Fruit fly (Drosophila melanogaster) whole organism, pupa: ENCODE results near the gene daed.
A peak's percentile ranks its signal among the peaks of the same experiment; 100 is the strongest.

Experiments
- CG10348 ChIP-seq: fragments of 200-800 bp; sonication (Bioruptor generic); IDR thresholded peaks from 2 replicates; pipeline ENCODE4 v1.3.6; 2022; ENCODE audit warnings: missing biosample characterization, missing genetic modification characterization
- CG12605 ChIP-seq: fragments of 200-800 bp; sonication (Bioruptor generic); IDR thresholded peaks from 2 replicates; pipeline ENCODE4 v1.3.6; 2022; ENCODE audit warnings: missing biosample characterization, missing genetic modification characterization
- CG13204 ChIP-seq: fragments of 200-800 bp; sonication (Bioruptor generic); optimal IDR thresholded peaks from 2 replicates; lab custom pipeline; 2018; ENCODE audit warnings: missing biosample characterization, mild to moderate bottlenecking, missing genetic modification characterization, moderate library complexity
- CG14655 ChIP-seq: fragments of 200-800 bp; sonication (Bioruptor generic); optimal IDR thresholded peaks from 3 replicates; lab custom pipeline; 2017; ENCODE audit warnings: mild to moderate bottlenecking, missing biosample characterization, missing genetic modification reagents, missing genetic modification characterization
- CG15710 ChIP-seq: fragments of 200-800 bp; sonication (Bioruptor generic); optimal IDR thresholded peaks from 2 replicates; lab custom pipeline; 2018; ENCODE audit warnings: missing biosample characterization, mild to moderate bottlenecking, missing genetic modification characterization, moderate library complexity
- CG17806 ChIP-seq: fragments of 200-800 bp; sonication (Bioruptor generic); optimal IDR thresholded peaks from 2 replicates; lab custom pipeline; 2018; ENCODE audit warnings: missing biosample characterization, mild to moderate bottlenecking, missing genetic modification characterization, moderate library complexity
- CG32121 ChIP-seq: fragments of 200-800 bp; sonication (Bioruptor generic); IDR thresholded peaks from 2 replicates; pipeline ENCODE4 v1.3.6; 2022; ENCODE audit warnings: missing biosample characterization, missing genetic modification characterization
- CG34367 ChIP-seq: fragments of 200-800 bp; sonication (Bioruptor generic); optimal IDR thresholded peaks from 2 replicates; lab custom pipeline; 2018; ENCODE audit warnings: missing biosample characterization, mild to moderate bottlenecking, missing genetic modification characterization
- CG4496 ChIP-seq: fragments of 200-800 bp; sonication (Bioruptor generic); IDR thresholded peaks from 3 replicates; pipeline ENCODE4 v1.3.6; 2022; ENCODE audit warnings: missing biosample characterization, missing genetic modification characterization
- CG8159 ChIP-seq: fragments of 200-800 bp; sonication (Bioruptor generic); optimal IDR thresholded peaks from 3 replicates; lab custom pipeline; 2018; ENCODE audit warnings: missing biosample characterization, mild to moderate bottlenecking, missing genetic modification characterization, moderate library complexity
- CG8301 ChIP-seq: fragments of 200-800 bp; sonication (Bioruptor generic); optimal IDR thresholded peaks from 2 replicates; lab custom pipeline; 2018; ENCODE audit warnings: missing biosample characterization, mild to moderate bottlenecking, missing genetic modification characterization
- CG9948 ChIP-seq: fragments of 200-800 bp; sonication (Bioruptor generic); optimal IDR thresholded peaks from 2 replicates; lab custom pipeline; 2018; ENCODE audit warnings: missing biosample characterization, mild to moderate bottlenecking, missing genetic modification characterization, moderate library complexity
- D1 ChIP-seq: fragments of 200-800 bp; sonication (Bioruptor generic); optimal IDR thresholded peaks from 2 replicates; lab custom pipeline; 2018; ENCODE audit warnings: missing biosample characterization, mild to moderate bottlenecking, missing genetic modification characterization, moderate library complexity
- EcR ChIP-seq: fragments of 200-800 bp; sonication (Bioruptor generic); optimal IDR thresholded peaks from 3 replicates; lab custom pipeline; 2019; ENCODE audit warnings: missing biosample characterization, missing genetic modification characterization, mild to moderate bottlenecking, moderate library complexity, missing genetic modification reagents
- Ets98B ChIP-seq: fragments of 200-800 bp; sonication (Bioruptor generic); IDR thresholded peaks from 2 replicates; pipeline ENCODE4 v1.3.6; 2022; ENCODE audit warnings: missing biosample characterization, missing genetic modification characterization
- Pif1A ChIP-seq: fragments of 200-800 bp; sonication (Bioruptor generic); optimal IDR thresholded peaks from 3 replicates; lab custom pipeline; 2016; ENCODE audit warnings: missing biosample characterization, missing genetic modification characterization
- Pif1B ChIP-seq: fragments of 200-800 bp; sonication (Bioruptor generic); optimal IDR thresholded peaks from 3 replicates; lab custom pipeline; 2016; ENCODE audit warnings: missing biosample characterization, missing genetic modification characterization
- Snoo ChIP-seq: fragments of 200-800 bp; sonication (Bioruptor generic); optimal IDR thresholded peaks from 3 replicates; lab custom pipeline; 2017; ENCODE audit warnings: missing biosample characterization, mild to moderate bottlenecking, missing genetic modification characterization, inconsistent platforms
- fd96Ca ChIP-seq: fragments of 200-800 bp; sonication (Bioruptor generic); IDR thresholded peaks from 3 replicates; pipeline ENCODE4 v1.3.6; 2022; ENCODE audit warnings: missing biosample characterization, missing genetic modification characterization
- gl ChIP-seq: fragments of 200-800 bp; sonication (Bioruptor generic); optimal IDR thresholded peaks from 2 replicates; lab custom pipeline; 2018; ENCODE audit warnings: missing biosample characterization, mild to moderate bottlenecking, missing genetic modification characterization
- rn ChIP-seq: fragments of 200-800 bp; sonication (Bioruptor generic); IDR thresholded peaks from 2 replicates; pipeline ENCODE4 v1.3.6; 2022; ENCODE audit warnings: missing biosample characterization, missing genetic modification characterization

Gene daed

DNA sequence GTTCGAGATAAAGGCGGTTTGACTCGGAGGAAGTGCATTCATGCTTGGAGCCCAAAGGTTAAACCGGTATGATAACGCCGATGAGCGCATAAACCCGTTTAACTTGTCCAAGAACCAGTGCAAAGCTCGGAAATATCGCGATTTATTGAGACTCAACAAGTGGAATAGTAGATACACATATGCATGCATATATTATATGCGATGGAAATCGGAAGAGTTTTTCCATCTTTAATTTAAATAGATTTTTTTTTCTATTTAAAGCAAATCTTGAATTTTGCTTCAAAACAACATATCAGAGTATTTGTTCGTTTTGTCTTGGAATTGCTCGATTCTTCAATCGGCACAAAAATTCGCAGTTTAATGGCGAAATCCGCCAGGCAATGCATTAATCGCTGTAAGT lies 6.3 kb upstream of the daed start:
- TF ChIP-seq Ets98B (GFP tag; lab: Robert Waterston, UW) (no peak; the same call in none of the 2 replicates), CG10348 (GFP tag; lab: Robert Waterston, UW) (no peak), D1 (tag; lab: Kevin White, UChicago) (no peak), CG32121 (GFP tag; lab: Robert Waterston, UW) (no peak), CG34367 (tag; lab: Kevin White, UChicago) (no peak), CG15710 (tag; lab: Kevin White, UChicago) (no peak), gl (tag; lab: Kevin White, UChicago) (no peak), CG4496 (GFP tag; lab: Robert Waterston, UW) (0 out of 3 replicates have a peak, but pooled peaks have one; percentile 21), CG14655 (GFP tag; lab: Kevin White, UChicago) (peak; percentile 31), CG8301 (peak; percentile 9), Snoo (no peak), rn (GFP tag; lab: Robert Waterston, UW) (no peak), CG9948 (tag; lab: Kevin White, UChicago) (no peak), CG17806 (tag; lab: Kevin White, UChicago) (no peak), CG12605 (GFP tag; lab: Robert Waterston, UW) (no peak), CG13204 (GFP tag; lab: Kevin White, UChicago) (no peak), Pif1A (GFP tag; lab: Kevin White, UChicago) (peak; percentile 11), Pif1B (GFP tag; lab: Kevin White, UChicago) (no peak), CG8159 (no peak), EcR (no peak), fd96Ca (GFP tag; lab: Robert Waterston, UW) (no peak; the same call in 2 of the 3 replicates)

DNA sequence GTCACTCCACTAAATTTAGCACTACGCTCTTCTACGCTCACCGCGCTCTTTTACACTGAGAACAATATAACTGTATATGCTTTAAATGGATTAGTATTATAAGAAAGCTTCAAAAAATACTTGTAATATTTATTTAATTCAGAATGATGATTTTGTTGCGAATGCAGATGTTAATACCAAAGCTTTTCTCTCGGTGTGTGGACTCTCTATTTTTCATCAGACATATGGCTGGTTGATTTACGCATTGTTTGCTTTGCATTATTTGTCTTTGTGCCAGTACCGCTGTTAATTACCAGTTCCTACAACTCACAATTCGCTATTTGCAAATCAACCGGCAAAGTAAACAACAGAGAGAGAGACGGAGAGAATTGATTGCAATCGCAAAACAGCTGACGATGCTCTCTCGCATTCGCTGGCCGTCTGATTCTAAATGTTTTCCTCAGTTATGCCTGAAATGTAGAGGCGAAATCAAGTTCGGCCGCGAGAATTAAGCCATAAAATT lies 5.6 kb upstream of the daed start:
- TF ChIP-seq CG8301: peak; percentile 99
- TF ChIP-seq D1 (tag; lab: Kevin White, UChicago): no peak
- TF ChIP-seq CG4496 (GFP tag; lab: Robert Waterston, UW): peak; percentile 100
- peak; percentile 98 for TF ChIP-seq CG9948 (tag; lab: Kevin White, UChicago)
- peak; percentile 100 for TF ChIP-seq CG12605 (GFP tag; lab: Robert Waterston, UW)
- TF ChIP-seq CG17806 (tag; lab: Kevin White, UChicago): peak; percentile 98
- TF ChIP-seq CG15710 (tag; lab: Kevin White, UChicago): peak; percentile 99
- peak; percentile 80 for TF ChIP-seq EcR
- TF ChIP-seq Ets98B (GFP tag; lab: Robert Waterston, UW): peak; percentile 99
- TF ChIP-seq Pif1A (GFP tag; lab: Kevin White, UChicago): peak; percentile 99
- peak; percentile 97 for TF ChIP-seq Snoo
- peak; percentile 99 for TF ChIP-seq CG34367 (tag; lab: Kevin White, UChicago)
- peak; percentile 98 for TF ChIP-seq CG10348 (GFP tag; lab: Robert Waterston, UW)
- peak; percentile 98 for TF ChIP-seq gl (tag; lab: Kevin White, UChicago)
- peak; percentile 99 for TF ChIP-seq CG32121 (GFP tag; lab: Robert Waterston, UW)
- peak; percentile 99 for TF ChIP-seq Pif1B (GFP tag; lab: Kevin White, UChicago)
- TF ChIP-seq fd96Ca (GFP tag; lab: Robert Waterston, UW): peak; percentile 99
- TF ChIP-seq CG14655 (GFP tag; lab: Kevin White, UChicago): peak; percentile 99
- TF ChIP-seq CG8159: peak; percentile 98
- peak; percentile 99 for TF ChIP-seq rn (GFP tag; lab: Robert Waterston, UW)
- peak; percentile 96 for TF ChIP-seq CG13204 (GFP tag; lab: Kevin White, UChicago)

DNA sequence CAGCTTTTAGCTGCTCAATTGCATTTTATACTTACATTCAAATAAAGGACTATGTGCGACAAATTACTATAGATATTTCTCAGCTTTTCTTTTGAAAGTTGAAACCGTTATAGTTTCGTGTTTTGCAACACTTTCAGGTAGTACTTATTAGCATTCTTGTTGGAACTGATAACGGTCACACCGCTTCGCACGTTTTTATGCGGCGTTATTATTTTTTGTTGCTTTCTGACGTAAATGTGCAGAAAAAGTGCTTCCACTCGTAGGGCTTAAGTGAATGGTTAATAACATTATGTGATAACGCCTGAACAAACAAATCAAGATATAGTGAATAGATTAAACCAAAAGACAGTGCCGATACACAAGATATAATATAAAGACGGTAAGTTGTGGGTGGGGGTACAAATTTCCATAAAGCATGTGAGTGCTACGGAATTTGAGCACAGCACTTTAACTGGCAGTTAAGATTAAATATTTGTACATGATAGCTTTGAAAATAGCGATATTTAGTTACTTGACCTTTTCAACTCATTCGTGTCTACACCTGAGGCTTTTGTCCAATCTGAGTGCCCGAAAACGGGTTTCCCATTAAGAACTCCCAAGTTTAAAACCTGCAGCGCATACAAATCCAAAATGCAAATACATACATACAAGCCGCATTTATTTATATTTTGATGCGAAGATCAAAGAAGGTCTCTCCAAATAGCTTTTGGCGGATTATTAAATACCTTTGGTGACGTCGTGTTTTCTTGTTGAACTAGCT lies 4.6 kb upstream of the daed start, which contains the start of gene papi:
Gene papi, plus strand, starts transcription at position 176 of the 760 bp plus-strand sequence.
- TF ChIP-seq Snoo (no peak), CG34367 (tag; lab: Kevin White, UChicago) (no peak), fd96Ca (GFP tag; lab: Robert Waterston, UW) (no peak), CG9948 (tag; lab: Kevin White, UChicago) (no peak), rn (GFP tag; lab: Robert Waterston, UW) (no peak), Pif1B (GFP tag; lab: Kevin White, UChicago) (no peak), CG32121 (GFP tag; lab: Robert Waterston, UW) (no peak), CG4496 (GFP tag; lab: Robert Waterston, UW) (no peak; the same call in 2 of the 3 replicates), CG10348 (GFP tag; lab: Robert Waterston, UW) (no peak), Pif1A (GFP tag; lab: Kevin White, UChicago) (no peak)

DNA sequence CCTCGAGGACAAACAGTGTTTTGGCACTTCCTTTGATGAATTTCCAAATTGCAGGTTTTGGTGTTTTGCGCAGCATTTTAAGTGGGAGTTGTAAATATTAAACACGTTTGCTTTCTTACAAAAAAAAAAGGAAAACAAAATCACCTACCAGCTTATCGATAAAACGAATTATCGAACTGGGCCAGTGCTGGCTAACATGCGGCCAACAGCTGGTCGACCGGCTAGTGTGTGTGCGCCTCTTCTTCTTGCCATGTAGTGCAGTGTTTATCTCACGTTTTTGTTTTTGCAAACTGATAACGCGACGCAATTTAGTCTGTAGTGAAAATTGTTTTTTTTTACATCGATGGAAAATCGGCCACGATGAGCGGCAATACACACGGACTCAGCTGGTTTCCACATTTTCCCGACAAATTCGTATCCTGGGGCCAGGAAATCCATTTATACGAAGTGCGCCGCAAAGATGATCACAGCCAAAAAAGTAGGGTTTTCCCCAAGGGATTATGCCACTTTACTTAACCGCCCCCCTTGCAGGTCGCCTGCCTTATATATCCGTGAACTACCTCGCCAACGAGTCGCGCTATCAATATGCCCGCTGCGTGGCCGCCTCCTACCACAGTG lies 1.1 kb upstream of the daed start, which contains the start of the genes CG15386, CG42371 and mio:
Gene CG15386, minus strand, starts transcription at position 180 of the 618 bp plus-strand sequence.
Gene CG42371, minus strand, starts transcription at position 180 of the 618 bp plus-strand sequence.
Gene mio, plus strand, starts transcription at position 224 of the 618 bp plus-strand sequence.
- peak; percentile 14 for TF ChIP-seq EcR
- TF ChIP-seq CG34367 (tag; lab: Kevin White, UChicago): no peak
- no peak for TF ChIP-seq rn (GFP tag; lab: Robert Waterston, UW)
- peak; percentile 29 for TF ChIP-seq gl (tag; lab: Kevin White, UChicago)
- TF ChIP-seq CG10348 (GFP tag; lab: Robert Waterston, UW): no peak
- TF ChIP-seq CG4496 (GFP tag; lab: Robert Waterston, UW): peak; percentile 53; the same call in 2 of the 3 replicates
- no peak; the same call in 1 of the 2 replicates for TF ChIP-seq Ets98B (GFP tag; lab: Robert Waterston, UW)
- peak; percentile 18 for TF ChIP-seq Snoo
- TF ChIP-seq CG15710 (tag; lab: Kevin White, UChicago): peak; percentile 12
- 0 out of 2 replicates have a peak, but pooled peaks have one; percentile 24 for TF ChIP-seq CG12605 (GFP tag; lab: Robert Waterston, UW)
